Fruit fly (Drosophila melanogaster): ENCODE data around the gene COX7B.

Gene COX7B

DNA sequence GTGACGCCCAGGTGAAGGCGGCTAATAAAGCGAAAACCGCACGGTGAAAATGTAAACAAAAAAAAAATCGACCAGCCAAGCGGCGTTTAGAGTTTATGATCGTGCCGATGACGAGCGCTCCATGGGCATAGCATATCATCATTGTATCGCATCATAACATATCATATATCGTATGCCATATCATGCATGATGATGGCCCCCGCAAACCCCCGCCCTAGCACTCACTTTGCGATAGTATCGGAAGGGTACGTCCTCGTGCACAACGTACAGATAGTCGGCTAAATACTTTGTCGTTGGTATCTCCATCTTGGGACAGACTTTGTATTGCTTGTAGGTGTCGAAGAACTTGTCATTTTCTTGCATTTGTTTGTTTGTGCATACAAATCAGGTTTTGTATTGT lies 22.0 kb upstream of the COX7B start:
- TF ChIP-seq CTCF (optimal IDR thresholded peaks at IDR 0.05) (no peak), CG8478 (optimal IDR thresholded peaks at IDR 0.05) (no peak)

DNA sequence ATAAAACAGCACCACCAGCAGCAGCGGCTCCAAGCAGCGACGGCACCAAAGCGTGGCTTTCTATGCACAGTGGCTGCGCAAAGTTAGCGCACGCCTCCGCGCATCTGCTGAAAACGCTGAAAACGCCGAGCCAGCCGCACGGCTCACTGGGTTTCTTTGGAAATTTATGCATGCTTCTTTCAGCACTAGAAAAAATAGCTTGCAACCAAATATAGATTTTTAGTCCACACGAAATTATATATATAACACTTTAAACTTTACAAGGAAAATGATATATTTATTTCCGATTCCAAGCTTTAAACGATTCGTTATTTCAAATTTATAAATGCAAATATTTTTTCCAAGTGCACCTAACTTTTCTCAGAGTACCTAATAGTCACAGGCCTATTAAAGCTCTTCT lies 20.6 kb upstream of the COX7B start:
- TF ChIP-seq CG8478 (optimal IDR thresholded peaks at IDR 0.05) (no peak), CTCF (optimal IDR thresholded peaks at IDR 0.05) (no peak)

DNA sequence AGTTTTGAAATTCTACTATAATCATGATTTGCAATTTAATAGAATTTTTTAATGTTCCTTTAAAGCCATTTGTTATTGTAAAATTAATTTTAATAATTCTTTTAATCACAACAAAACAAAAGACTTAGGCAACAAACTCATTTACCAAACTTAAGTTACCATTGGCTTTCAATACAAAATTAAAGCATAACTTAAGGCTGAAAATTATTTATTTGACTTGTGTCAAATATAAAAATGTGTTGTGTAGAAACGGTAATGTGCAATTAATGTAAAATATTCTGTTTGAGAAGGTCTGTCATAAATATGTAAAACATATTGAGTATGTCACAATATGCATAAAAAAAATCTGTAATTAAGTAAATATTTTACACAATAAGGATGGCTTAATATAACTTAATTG lies 18.2 kb upstream of the COX7B start:
- peak in 1 of 2 experiments; percentile 35 for TF ChIP-seq CTCF (optimal IDR thresholded peaks at IDR 0.05)
- TF ChIP-seq CG8478 (optimal IDR thresholded peaks at IDR 0.05), result no peak

DNA sequence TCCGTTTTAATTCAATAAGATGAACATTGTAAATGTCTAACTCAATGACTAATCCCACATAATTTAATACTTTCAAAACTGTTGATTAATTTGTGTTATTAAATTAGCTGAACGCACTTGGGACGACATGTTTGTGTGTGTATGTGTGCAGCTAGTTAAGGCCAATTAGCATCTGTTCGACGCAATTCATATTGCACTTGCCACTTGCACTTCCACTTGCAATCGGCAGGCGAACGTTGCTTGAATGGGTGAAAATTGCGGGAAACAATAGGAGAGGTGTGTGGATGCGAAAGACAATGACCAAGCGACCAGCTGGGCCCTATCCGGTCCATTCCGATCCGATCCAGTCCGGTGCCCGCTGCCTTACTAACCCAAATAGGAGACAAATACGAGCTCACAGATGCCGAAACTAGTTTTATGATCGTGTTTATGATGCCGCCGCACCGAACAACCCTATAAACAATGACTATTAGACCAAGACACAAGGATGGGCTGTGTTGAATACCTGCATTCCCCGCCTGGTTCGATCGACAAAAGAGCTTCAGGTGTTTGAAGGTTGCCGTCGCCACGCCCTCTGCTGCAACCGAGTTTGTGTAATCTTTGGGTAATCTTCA lies 17.7 kb upstream of the COX7B start:
- TF ChIP-seq CTCF (optimal IDR thresholded peaks at IDR 0.05), result no peak
- no peak for TF ChIP-seq CG8478 (optimal IDR thresholded peaks at IDR 0.05)

DNA sequence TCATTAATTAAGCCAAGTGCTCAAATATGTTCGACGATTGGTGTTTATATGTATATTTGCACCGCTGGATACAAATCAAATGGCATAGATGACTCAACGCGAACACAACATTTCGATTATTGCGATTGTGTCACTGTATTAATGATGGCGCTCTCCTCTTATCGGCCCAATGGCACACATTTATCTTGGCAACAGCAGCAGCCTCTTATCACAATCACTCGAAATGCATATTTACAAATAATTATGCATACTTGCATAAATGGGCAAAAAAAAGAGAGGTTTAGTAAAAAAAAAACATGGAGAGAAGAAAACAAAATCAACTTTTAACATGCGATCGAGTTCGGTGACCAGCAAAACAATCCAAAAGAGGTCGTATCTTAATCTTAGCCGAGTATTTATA lies 14.0 kb upstream of the COX7B start:
- TF ChIP-seq CG8478 (optimal IDR thresholded peaks at IDR 0.05) (no peak), CTCF (optimal IDR thresholded peaks at IDR 0.05) (no peak)

DNA sequence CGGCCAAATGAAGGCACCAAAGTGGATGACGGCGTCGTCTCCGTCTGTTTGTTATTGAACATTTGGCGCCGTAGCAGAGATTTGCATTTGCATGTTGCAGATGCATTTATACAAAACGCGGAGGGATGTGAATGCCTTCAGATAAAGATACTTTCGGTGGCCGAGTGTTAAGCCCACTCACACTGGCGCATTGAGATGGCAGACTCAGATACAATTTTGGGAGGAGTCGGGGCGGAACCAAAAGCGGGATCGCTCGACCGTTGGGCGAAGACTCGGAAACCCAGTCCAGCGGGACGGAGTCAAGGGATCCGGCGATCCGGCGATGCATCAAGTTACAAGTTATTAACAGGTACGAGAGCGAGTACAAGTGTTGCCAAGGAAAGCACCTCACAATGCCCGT lies 13.1 kb upstream of the COX7B start:
- TF ChIP-seq CG8478 (optimal IDR thresholded peaks at IDR 0.05), result no peak
- no peak for TF ChIP-seq CTCF (optimal IDR thresholded peaks at IDR 0.05)

DNA sequence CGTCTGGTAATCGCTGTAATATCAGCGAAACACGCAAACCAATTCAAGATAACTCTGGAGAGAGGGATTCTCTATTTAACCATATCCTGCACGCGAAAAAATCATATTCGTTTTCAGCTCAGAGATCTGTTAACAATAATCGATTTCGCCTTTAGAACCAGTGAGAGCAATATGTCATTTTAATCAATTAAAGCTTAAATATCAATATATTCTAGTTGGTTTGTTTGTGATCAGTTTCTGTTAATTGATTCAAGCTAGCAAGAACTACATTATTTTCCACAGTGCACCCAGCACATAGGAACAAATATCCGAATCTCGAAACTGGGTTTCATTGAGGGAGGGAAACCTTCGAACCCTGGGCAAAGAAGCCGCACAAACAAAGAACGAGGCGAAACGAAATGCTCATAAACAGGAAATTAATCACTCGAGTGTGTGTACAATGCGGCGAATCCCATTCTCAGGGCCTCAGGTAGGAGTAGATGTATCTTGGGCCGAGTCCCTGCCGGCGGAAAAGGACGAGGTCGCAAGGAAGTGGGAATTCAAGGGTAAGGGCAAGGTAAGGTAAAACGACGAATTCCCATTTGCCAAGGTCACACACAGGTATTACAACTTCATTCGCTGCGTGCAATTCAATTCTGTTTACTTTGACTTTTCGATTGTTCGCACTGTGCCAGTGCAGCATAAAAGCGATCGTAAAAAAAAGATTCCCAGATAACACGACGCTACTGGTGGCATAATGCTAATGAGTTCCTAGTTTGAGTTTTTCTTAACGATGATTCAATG lies 9.1 kb upstream of the COX7B start:
- TF ChIP-seq CG8478 (optimal IDR thresholded peaks at IDR 0.05) (no peak), CTCF (optimal IDR thresholded peaks at IDR 0.05) (no peak)

DNA sequence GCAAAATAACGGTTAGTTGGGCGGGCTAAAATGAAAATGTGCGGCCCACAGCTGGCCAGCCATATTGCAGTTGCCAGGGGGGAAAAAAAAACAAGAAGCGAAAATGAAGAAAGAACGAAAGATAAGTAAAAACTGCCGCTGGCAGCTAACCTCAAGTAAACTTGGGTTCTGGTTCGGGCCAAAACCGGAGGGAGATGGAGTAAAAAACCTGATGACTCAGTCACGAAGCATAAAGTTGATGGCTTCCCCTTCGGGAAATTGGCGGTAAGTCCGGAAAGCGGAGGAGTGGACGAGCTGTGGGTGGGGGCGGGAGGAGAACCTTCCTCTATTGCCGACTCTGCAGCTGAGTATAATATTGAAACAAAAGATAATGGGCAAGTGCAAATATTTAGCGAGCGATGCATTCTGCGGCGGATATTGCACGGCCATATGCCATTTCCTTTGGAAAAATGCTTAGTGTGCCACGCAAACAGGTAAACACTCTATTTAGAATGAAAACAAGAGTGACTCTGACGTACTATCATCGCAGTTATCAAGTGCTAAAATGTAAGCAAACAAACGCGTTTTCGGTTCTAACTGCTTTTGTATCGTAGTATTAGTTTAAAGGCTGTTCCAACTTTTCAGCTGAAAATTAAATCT lies 6.1 kb upstream of the COX7B start:
- TF ChIP-seq CTCF (optimal IDR thresholded peaks at IDR 0.05) (no peak), CG8478 (optimal IDR thresholded peaks at IDR 0.05) (no peak)

DNA sequence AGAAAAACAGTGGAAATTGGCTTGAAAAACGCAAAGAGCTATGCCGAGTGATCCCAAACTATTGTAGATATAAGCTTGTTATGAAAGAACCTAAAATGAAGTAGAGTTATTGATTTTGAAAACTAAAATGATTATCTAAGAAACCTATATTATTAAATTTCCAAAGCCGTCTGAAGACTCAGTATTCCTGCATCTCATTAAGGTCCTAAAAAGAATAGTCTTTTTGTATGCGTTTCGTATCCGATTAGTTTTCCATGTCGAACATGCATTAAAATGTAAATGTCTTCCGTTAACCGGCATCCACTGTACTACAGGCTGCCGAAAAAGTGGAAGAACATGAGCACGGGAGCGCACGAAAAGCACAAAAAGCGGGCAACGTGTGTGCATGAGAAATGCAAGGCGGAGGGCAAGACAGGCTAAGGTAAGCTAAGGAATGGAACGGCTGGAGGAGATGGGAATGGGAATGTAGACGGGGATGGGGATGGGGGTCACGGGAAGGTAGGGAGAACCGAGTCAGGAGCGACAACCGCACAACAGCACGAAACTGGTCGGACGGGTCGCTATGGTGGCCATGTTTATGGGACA lies 4.6 kb upstream of the COX7B start:
- TF ChIP-seq CTCF (optimal IDR thresholded peaks at IDR 0.05) (no peak), CG8478 (optimal IDR thresholded peaks at IDR 0.05) (no peak)

DNA sequence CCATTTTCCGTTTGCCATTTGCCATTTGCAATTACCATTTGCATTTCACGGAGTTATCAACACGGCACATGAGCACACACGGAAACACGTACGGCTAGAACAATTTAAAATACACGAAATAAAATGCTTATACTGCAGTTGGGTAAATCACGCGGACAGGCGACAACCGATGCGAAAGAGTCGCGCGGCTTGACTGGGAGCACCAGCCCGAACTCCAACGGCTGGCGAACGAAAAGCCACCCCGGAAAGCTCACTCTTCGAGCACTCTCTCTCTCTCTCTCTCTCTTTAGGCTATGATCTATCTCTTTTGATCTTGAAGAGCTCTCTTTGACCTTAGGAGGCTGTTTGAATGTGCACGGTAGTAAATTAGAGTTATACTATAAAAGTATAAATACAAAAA lies 4.0 kb upstream of the COX7B start, which contains the start of gene blot:
Gene blot, minus strand, starts transcription at position 196 of the 400 bp plus-strand sequence.
- TF ChIP-seq CTCF (optimal IDR thresholded peaks at IDR 0.05) (no peak), CG8478 (optimal IDR thresholded peaks at IDR 0.05) (no peak)

DNA sequence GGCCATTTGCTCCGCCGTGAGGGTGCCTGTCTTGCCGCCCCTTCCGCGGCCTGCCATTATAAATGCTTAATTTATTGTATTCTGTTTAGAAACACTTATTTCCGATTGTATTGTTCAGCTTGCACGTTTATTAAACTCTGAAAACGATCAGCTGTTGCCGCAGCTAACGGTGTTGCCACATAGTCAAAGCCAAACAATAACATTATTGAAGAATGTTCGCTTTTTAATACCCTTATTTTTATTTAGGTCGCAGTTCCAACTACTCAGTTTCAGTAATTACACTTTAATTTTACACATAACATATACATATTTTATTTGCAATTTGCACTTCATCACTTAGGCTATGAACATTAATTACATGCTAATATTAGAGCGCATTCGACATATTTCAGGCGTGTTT lies 1.7 kb downstream of the COX7B start, which contains the start of gene Polr3G:
Gene Polr3G, minus strand, starts transcription at position 118 of the 400 bp plus-strand sequence.
- TF ChIP-seq CG8478 (optimal IDR thresholded peaks at IDR 0.05), result no peak
- no peak for TF ChIP-seq CTCF (optimal IDR thresholded peaks at IDR 0.05)

DNA sequence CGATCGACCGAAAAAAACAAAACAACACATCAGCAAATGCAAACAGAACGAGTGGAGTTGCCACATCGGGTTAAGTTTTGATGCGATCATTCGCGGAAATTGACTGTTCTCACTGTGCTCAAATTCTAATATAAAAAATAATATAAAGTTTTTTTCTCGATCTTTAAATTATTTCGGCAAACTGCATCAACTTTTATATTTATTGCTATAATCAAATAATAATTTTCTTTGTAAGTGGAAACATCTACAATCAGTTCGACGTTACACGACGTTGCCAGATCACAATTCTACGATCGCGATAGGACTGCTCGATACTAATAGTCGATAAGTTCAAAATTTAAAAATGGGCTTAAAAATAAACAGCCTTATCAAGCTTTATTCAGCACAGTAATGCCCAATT lies 3.5 kb downstream of the COX7B start, which contains the start of gene Gorab:
Gene Gorab, minus strand, starts transcription at position 58 of the 400 bp plus-strand sequence.
- no peak for TF ChIP-seq CG8478 (optimal IDR thresholded peaks at IDR 0.05)
- TF ChIP-seq CTCF (optimal IDR thresholded peaks at IDR 0.05), result no peak

DNA sequence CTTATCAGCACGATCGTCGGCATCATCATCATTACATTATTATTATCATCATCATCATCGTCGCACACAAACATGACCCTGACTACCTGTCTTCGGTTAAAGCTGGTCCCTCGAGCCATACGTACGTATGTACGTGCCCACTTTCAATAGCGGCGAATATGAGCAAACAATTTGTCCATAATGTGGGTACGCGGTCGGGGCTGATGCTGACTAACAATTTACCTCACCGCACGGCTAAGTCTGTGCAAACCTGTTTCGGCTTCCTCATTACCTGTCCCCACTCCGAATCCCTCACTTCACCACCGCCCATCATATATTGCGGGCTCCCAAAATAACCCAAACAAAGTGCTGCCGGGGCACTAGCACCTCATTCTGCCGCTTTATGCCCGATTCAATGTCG lies 5.1 kb downstream of the COX7B start:
- no peak for TF ChIP-seq CTCF (optimal IDR thresholded peaks at IDR 0.05)
- TF ChIP-seq CG8478 (optimal IDR thresholded peaks at IDR 0.05), result no peak

DNA sequence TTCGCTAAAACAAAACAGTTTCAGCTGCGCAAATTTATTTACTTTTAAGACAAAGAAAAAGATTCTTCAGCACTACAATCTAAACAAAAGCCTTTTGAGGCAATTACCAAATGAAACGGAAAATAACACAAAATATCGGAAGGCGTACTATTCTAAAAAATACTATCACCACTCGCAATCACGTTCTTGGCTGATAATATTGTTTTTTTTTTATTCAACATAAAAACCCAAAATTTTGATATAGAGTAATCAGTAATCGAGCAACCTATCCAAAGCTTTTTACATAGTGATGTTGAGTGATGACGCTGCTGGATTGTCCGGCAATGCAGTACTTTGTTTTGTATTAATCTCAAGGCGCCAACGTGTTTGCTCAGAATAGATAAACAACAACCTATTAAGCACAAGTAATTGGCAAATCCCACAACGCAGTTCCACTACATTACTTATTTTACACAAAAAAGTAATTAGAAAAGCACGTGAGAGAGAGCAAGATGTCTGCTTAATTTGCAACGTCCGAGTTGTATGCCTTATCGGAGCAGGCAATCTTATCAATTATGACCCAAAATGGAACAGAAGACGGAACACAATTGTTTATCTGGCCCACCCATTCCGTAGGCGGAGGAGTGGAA lies 5.8 kb downstream of the COX7B start:
- TF ChIP-seq CG8478 (optimal IDR thresholded peaks at IDR 0.05) (no peak), CTCF (optimal IDR thresholded peaks at IDR 0.05) (no peak)

DNA sequence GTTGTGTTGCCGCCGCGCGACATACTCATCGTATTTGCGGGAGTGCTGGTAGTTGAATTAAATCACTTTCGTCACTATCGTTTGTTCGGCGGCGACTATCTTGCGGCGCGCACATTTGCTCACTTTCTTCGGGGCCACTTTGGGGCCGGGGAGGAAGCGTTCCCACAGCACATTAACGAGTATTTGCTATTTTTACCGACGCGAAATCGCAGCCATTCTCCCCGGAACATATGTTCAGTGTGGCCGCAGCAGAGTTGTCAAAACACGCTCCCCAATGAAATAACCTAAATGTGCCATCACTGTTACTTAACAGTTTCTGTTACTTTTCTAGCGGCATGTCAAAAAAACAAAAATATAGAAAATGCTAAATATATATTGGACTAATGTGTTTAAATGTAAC lies 7.7 kb downstream of the COX7B start, which contains the start of gene frc:
Gene frc, minus strand, starts transcription at position 244 of the 400 bp plus-strand sequence.
- TF ChIP-seq CTCF (optimal IDR thresholded peaks at IDR 0.05) (no peak), CG8478 (optimal IDR thresholded peaks at IDR 0.05) (no peak)

Measured in S2 (cell line).